Fruit fly (Drosophila melanogaster) whole organism, prepupa: ENCODE results near the gene Cpr76Bc.
A peak's percentile ranks its signal among the peaks of the same experiment; 100 is the strongest.

Source experiments
- Blimp-1 ChIP-seq: fragments of 200-800 bp; sonication (Bioruptor generic); optimal IDR thresholded peaks from 3 replicates; lab custom pipeline; 2017; ENCODE audit warnings: missing biosample characterization, missing genetic modification characterization, mild to moderate bottlenecking, moderate library complexity, missing genetic modification reagents
- CG10631 ChIP-seq: fragments of 200-800 bp; sonication (Bioruptor generic); optimal IDR thresholded peaks from 2 replicates; lab custom pipeline; 2016; ENCODE audit warnings: missing biosample characterization, missing genetic modification characterization
- CG10669 ChIP-seq: fragments of 200-800 bp; sonication (Bioruptor generic); optimal IDR thresholded peaks from 3 replicates; lab custom pipeline; 2018; ENCODE audit warnings: missing biosample characterization, mild to moderate bottlenecking, missing genetic modification characterization, moderate library complexity
- CG11294 ChIP-seq: fragments of 200-800 bp; sonication (Bioruptor generic); IDR thresholded peaks from 2 replicates; pipeline ENCODE4 v1.3.6; 2022; ENCODE audit warnings: missing biosample characterization, missing genetic modification characterization
- CG11762 ChIP-seq: fragments of 200-800 bp; sonication (Bioruptor generic); optimal IDR thresholded peaks from 3 replicates; lab custom pipeline; 2016; ENCODE audit warnings: missing biosample characterization, missing genetic modification characterization; ENCODE audit not compliant: insufficient read depth
- CG11902 ChIP-seq: fragments of 200-800 bp; sonication (Bioruptor generic); optimal IDR thresholded peaks from 3 replicates; lab custom pipeline; 2016; ENCODE audit warnings: missing biosample characterization, missing genetic modification characterization
- CG15336 ChIP-seq: fragments of 200-800 bp; sonication (Bioruptor generic); IDR thresholded peaks from 2 replicates; pipeline ENCODE4 v1.3.6; 2022; ENCODE audit warnings: missing biosample characterization, missing genetic modification characterization
- CG1621 ChIP-seq: fragments of 200-800 bp; sonication (Bioruptor generic); optimal IDR thresholded peaks from 3 replicates; lab custom pipeline; 2018; ENCODE audit warnings: missing biosample characterization, mild to moderate bottlenecking, missing genetic modification characterization
- CG16779 ChIP-seq: fragments of 200-800 bp; sonication (Bioruptor generic); optimal IDR thresholded peaks from 3 replicates; lab custom pipeline; 2017; ENCODE audit warnings: missing biosample characterization, mild to moderate bottlenecking, missing genetic modification characterization
- CG34406 ChIP-seq: fragments of 200-800 bp; sonication (Bioruptor generic); optimal IDR thresholded peaks from 3 replicates; lab custom pipeline; 2016; ENCODE audit warnings: missing biosample characterization, missing genetic modification characterization
- CG6163 ChIP-seq: fragments of 200-800 bp; sonication (Bioruptor generic); IDR thresholded peaks from 3 replicates; pipeline ENCODE4 v1.3.6; 2022; ENCODE audit warnings: missing biosample characterization, missing genetic modification characterization
- CG6276 ChIP-seq: fragments of 200-800 bp; sonication (Bioruptor generic); optimal IDR thresholded peaks from 2 replicates; lab custom pipeline; 2017; ENCODE audit warnings: missing biosample characterization, mild to moderate bottlenecking, missing genetic modification characterization
- CG6808 ChIP-seq: fragments of 200-800 bp; sonication (Bioruptor generic); optimal IDR thresholded peaks from 3 replicates; lab custom pipeline; 2017; ENCODE audit warnings: missing biosample characterization, missing genetic modification characterization, mild to moderate bottlenecking, moderate library complexity, missing genetic modification reagents
- CG6854 ChIP-seq: fragments of 200-800 bp; sonication (Bioruptor generic); optimal IDR thresholded peaks from 2 replicates; lab custom pipeline; 2017; ENCODE audit warnings: missing biosample characterization, mild to moderate bottlenecking, missing genetic modification characterization
- CG8319 ChIP-seq: fragments of 200-800 bp; sonication (Bioruptor generic); optimal IDR thresholded peaks from 3 replicates; lab custom pipeline; 2016; ENCODE audit warnings: missing biosample characterization, missing genetic modification characterization
- CG8632 ChIP-seq: fragments of 200-800 bp; sonication (Bioruptor generic); optimal IDR thresholded peaks from 3 replicates; lab custom pipeline; 2016; ENCODE audit warnings: missing biosample characterization, missing genetic modification characterization
- CG9139 ChIP-seq: fragments of 200-800 bp; sonication (Bioruptor generic); optimal IDR thresholded peaks from 3 replicates; lab custom pipeline; 2017; ENCODE audit warnings: missing biosample characterization, mild to moderate bottlenecking, missing genetic modification characterization
- Eip75B ChIP-seq: fragments of 200-800 bp; sonication (Bioruptor generic); optimal IDR thresholded peaks from 3 replicates; lab custom pipeline; 2016; ENCODE audit warnings: missing biosample characterization, missing genetic modification characterization
- Eip78C ChIP-seq: fragments of 200-800 bp; sonication (Bioruptor generic); peaks from one replicate; lab custom pipeline; 2016; ENCODE audit warnings: missing biosample characterization, missing genetic modification characterization
- Eip93F ChIP-seq: fragments of 200-800 bp; sonication (Bioruptor generic); optimal IDR thresholded peaks from 2 replicates; lab custom pipeline; 2016; ENCODE audit warnings: missing biosample characterization, mild to moderate bottlenecking, missing genetic modification characterization
- Ets96B ChIP-seq: fragments of 200-800 bp; optimal IDR thresholded peaks from 2 replicates; lab custom pipeline; 2019; ENCODE audit warnings: missing biosample characterization, mild to moderate bottlenecking, missing genetic modification characterization, moderate library complexity
- Gug ChIP-seq: fragments of 200-800 bp; sonication (Bioruptor generic); IDR thresholded peaks from 2 replicates; pipeline ENCODE4 v1.3.6; 2022; ENCODE audit warnings: missing biosample characterization, missing genetic modification characterization
- Hr38 ChIP-seq: sonication (Bioruptor generic); optimal IDR thresholded peaks from 2 replicates; lab custom pipeline; 2016; ENCODE audit warnings: missing biosample characterization, missing genetic modification characterization
- Hr39 ChIP-seq: fragments of 200-800 bp; sonication (Bioruptor generic); optimal IDR thresholded peaks from 2 replicates; lab custom pipeline; 2016; ENCODE audit warnings: missing biosample characterization, missing genetic modification characterization
- Hr4 ChIP-seq: fragments of 200-800 bp; sonication (Bioruptor generic); optimal IDR thresholded peaks from 3 replicates; lab custom pipeline; 2016; ENCODE audit warnings: missing biosample characterization, missing genetic modification characterization
- Met ChIP-seq: fragments of 200-800 bp; sonication (Bioruptor generic); optimal IDR thresholded peaks from 3 replicates; lab custom pipeline; 2016; ENCODE audit warnings: missing biosample characterization, missing genetic modification characterization
- OdsH ChIP-seq: fragments of 200-800 bp; sonication (Bioruptor generic); optimal IDR thresholded peaks from 3 replicates; lab custom pipeline; 2016; ENCODE audit warnings: missing biosample characterization, missing genetic modification characterization
- Smox ChIP-seq: fragments of 200-800 bp; sonication (Bioruptor generic); optimal IDR thresholded peaks from 3 replicates; lab custom pipeline; 2016; ENCODE audit warnings: missing biosample characterization, missing genetic modification characterization
- Sox102F ChIP-seq: fragments of 200-800 bp; sonication (Bioruptor generic); optimal IDR thresholded peaks from 2 replicates; lab custom pipeline; 2016; ENCODE audit warnings: missing biosample characterization, mild to moderate bottlenecking, missing genetic modification characterization
- Sox14 ChIP-seq: fragments of 200-800 bp; sonication (Bioruptor generic); optimal IDR thresholded peaks from 3 replicates; lab custom pipeline; 2016; ENCODE audit warnings: missing biosample characterization, missing genetic modification characterization
- Sox15 ChIP-seq: fragments of 200-800 bp; sonication (Bioruptor generic); optimal IDR thresholded peaks from 3 replicates; lab custom pipeline; 2016; ENCODE audit warnings: missing biosample characterization, missing genetic modification characterization
- achi ChIP-seq: fragments of 200-800 bp; sonication (Bioruptor generic); optimal IDR thresholded peaks from 3 replicates; lab custom pipeline; 2016; ENCODE audit warnings: missing biosample characterization, missing genetic modification characterization
- dsx ChIP-seq: fragments of 200-800 bp; optimal IDR thresholded peaks from 3 replicates; lab custom pipeline; 2019; ENCODE audit warnings: missing biosample characterization, mild to moderate bottlenecking, missing genetic modification characterization, moderate library complexity; ENCODE audit not compliant: poor library complexity, severe bottlenecking
- eg ChIP-seq: fragments of 200-800 bp; sonication (Bioruptor generic); IDR thresholded peaks from 3 replicates; pipeline ENCODE4 v1.3.6; 2022; ENCODE audit warnings: missing biosample characterization, missing genetic modification characterization
- fd85E ChIP-seq: fragments of 200-800 bp; sonication (Bioruptor generic); optimal IDR thresholded peaks from 3 replicates; lab custom pipeline; 2016; ENCODE audit warnings: missing biosample characterization, missing genetic modification characterization
- fkh ChIP-seq: fragments of 200-800 bp; sonication (Bioruptor generic); optimal IDR thresholded peaks from 3 replicates; lab custom pipeline; 2017; ENCODE audit warnings: missing biosample characterization, mild to moderate bottlenecking, missing genetic modification characterization, moderate library complexity
- net ChIP-seq: fragments of 200-800 bp; sonication (Bioruptor generic); optimal IDR thresholded peaks from 3 replicates; lab custom pipeline; 2016; ENCODE audit warnings: missing biosample characterization, missing genetic modification characterization
- pdm3 ChIP-seq: fragments of 200-800 bp; sonication (Bioruptor generic); optimal IDR thresholded peaks from 3 replicates; lab custom pipeline; 2016; ENCODE audit warnings: missing biosample characterization, missing genetic modification characterization
- spab ChIP-seq: fragments of 200-800 bp; sonication (Bioruptor generic); optimal IDR thresholded peaks from 2 replicates; lab custom pipeline; 2017; ENCODE audit warnings: missing biosample characterization, mild to moderate bottlenecking, missing genetic modification characterization, missing genetic modification reagents
- ss ChIP-seq, 2 experiments: fragments of 200-800 bp; sonication (Bioruptor generic); optimal IDR thresholded peaks; 2 replicates in 1 of 2; 3 replicates in 1 of 2; lab custom pipeline; 2017 to 2018; ENCODE audit warnings: mild to moderate bottlenecking in 2 of 2, missing biosample characterization in 2 of 2, missing genetic modification characterization in 2 of 2, moderate library complexity in 1 of 2
- svp ChIP-seq: fragments of 200-800 bp; sonication (Bioruptor generic); peaks from one replicate; lab custom pipeline; 2016; ENCODE audit warnings: missing biosample characterization, missing genetic modification characterization
- topi ChIP-seq: fragments of 200-800 bp; sonication (Bioruptor generic); optimal IDR thresholded peaks from 3 replicates; lab custom pipeline; 2016; ENCODE audit warnings: missing biosample characterization, missing genetic modification characterization
- vri ChIP-seq: fragments of 200-800 bp; sonication (Bioruptor generic); optimal IDR thresholded peaks from 3 replicates; lab custom pipeline; 2016; ENCODE audit warnings: missing biosample characterization, mild to moderate bottlenecking, missing genetic modification characterization

The Cpr76Bc gene

dm6 chr3L:19557197-19557995 lies 36.7 kb downstream of the Cpr76Bc start (continued):
- peak; percentile 63 for TF ChIP-seq spab (GFP tag; lab: Kevin White, UChicago)
- peak; percentile 19 for TF ChIP-seq CG11902 (GFP tag; lab: Kevin White, UChicago)
- no peak for TF ChIP-seq CG9139
- TF ChIP-seq Sox102F (GFP tag; lab: Kevin White, UChicago) = no peak
- TF ChIP-seq achi (GFP tag; lab: Kevin White, UChicago) = peak; percentile 66
- peak; percentile 41 for TF ChIP-seq CG11762
- no peak for TF ChIP-seq Eip93F (GFP tag; lab: Kevin White, UChicago)
- peak; percentile 32 for TF ChIP-seq Met (GFP tag; lab: Kevin White, UChicago)
- no peak for TF ChIP-seq CG6854 (GFP tag; lab: Kevin White, UChicago)
- TF ChIP-seq CG6276 (GFP tag; lab: Kevin White, UChicago) = peak; percentile 33
- peak; percentile 8 for TF ChIP-seq Hr39 (GFP tag; lab: Kevin White, UChicago)
- peak; percentile 48 for TF ChIP-seq CG10669
- TF ChIP-seq CG34406 = peak; percentile 77
- TF ChIP-seq CG6163 (GFP tag; lab: Robert Waterston, UW) = peak; percentile 49; the same call in 1 of the 3 replicates
- peak; percentile 22 for TF ChIP-seq CG16779
- no peak for TF ChIP-seq eg (GFP tag; lab: Robert Waterston, UW)
- peak; percentile 25 for TF ChIP-seq topi (GFP tag; lab: Kevin White, UChicago)
- peak; percentile 50 for TF ChIP-seq CG1621
- peak; percentile 39 for TF ChIP-seq CG8319 (GFP tag; lab: Kevin White, UChicago)
- peak; percentile 0 for TF ChIP-seq Eip75B (GFP tag; lab: Kevin White, UChicago)

dm6 chr3L:19557996-19558375 lies 37.2 kb downstream of the Cpr76Bc start:
- TF ChIP-seq Sox102F (GFP tag; lab: Kevin White, UChicago) = no peak
- TF ChIP-seq Hr4 (GFP tag; lab: Kevin White, UChicago) = no peak
- no peak for TF ChIP-seq CG8319 (GFP tag; lab: Kevin White, UChicago)
- TF ChIP-seq CG10631 (GFP tag; lab: Kevin White, UChicago) = no peak
- TF ChIP-seq Smox (GFP tag; lab: Kevin White, UChicago) = no peak
- TF ChIP-seq Met (GFP tag; lab: Kevin White, UChicago) = no peak
- no peak for TF ChIP-seq fkh (GFP tag; lab: Kevin White, UChicago)
- no peak for TF ChIP-seq CG34406
- no peak for TF ChIP-seq CG15336
- no peak for TF ChIP-seq CG8632
- no peak for TF ChIP-seq Ets96B (tag; lab: Kevin White, UChicago)
- TF ChIP-seq CG10669 = no peak
- TF ChIP-seq CG11294 (GFP tag; lab: Robert Waterston, UW) = no peak
- TF ChIP-seq svp (GFP tag; lab: Kevin White, UChicago) = peak; percentile 34
- peak; percentile 85 for TF ChIP-seq dsx (GFP tag; lab: Kevin White, UChicago)
- no peak for TF ChIP-seq Blimp-1 (GFP tag; lab: Kevin White, UChicago)
- TF ChIP-seq fd85E (GFP tag; lab: Kevin White, UChicago) = no peak
- TF ChIP-seq Hr38 (GFP tag; lab: Kevin White, UChicago) = no peak
- peak; percentile 40 for TF ChIP-seq CG6808 (GFP tag; lab: Kevin White, UChicago)
- peak; percentile 70 for TF ChIP-seq Eip78C (GFP tag; lab: Kevin White, UChicago)
- no peak for TF ChIP-seq Hr39 (GFP tag; lab: Kevin White, UChicago)
- TF ChIP-seq eg (GFP tag; lab: Robert Waterston, UW) = no peak
- no peak for TF ChIP-seq vri (GFP tag; lab: Kevin White, UChicago)
- TF ChIP-seq ss (GFP tag; optimal IDR thresholded peaks at IDR 0.05; lab: Kevin White, UChicago) = no peak
- no peak for TF ChIP-seq CG11902 (GFP tag; lab: Kevin White, UChicago)
- no peak for TF ChIP-seq Eip93F (GFP tag; lab: Kevin White, UChicago)
- TF ChIP-seq Sox14 (GFP tag; lab: Kevin White, UChicago) = no peak
- no peak for TF ChIP-seq pdm3
- no peak for TF ChIP-seq CG11762
- TF ChIP-seq OdsH (GFP tag; lab: Kevin White, UChicago) = no peak
- TF ChIP-seq Sox15 (GFP tag; lab: Kevin White, UChicago) = no peak
- no peak for TF ChIP-seq Gug (GFP tag; lab: Robert Waterston, UW)
- TF ChIP-seq net (GFP tag; lab: Kevin White, UChicago) = no peak
